Fruit fly (Drosophila melanogaster) whole organism, embryonic: ENCODE results near the gene HDAC3.

ENCODE experiments used
- Abd-B ChIP-seq: fragments of 200-800 bp; sonication (Bioruptor generic); optimal IDR thresholded peaks from 2 replicates; lab custom pipeline; 2018; ENCODE audit warnings: missing biosample characterization, mild to moderate bottlenecking, missing genetic modification characterization, moderate library complexity
- Asciz ChIP-seq: fragments of 200-800 bp; sonication (Bioruptor generic); optimal IDR thresholded peaks from 2 replicates; lab custom pipeline; 2017; ENCODE audit warnings: missing biosample characterization, mild to moderate bottlenecking, missing genetic modification characterization, missing genetic modification reagents
- Atf6 ChIP-seq: fragments of 200-800 bp; sonication (Bioruptor generic); IDR thresholded peaks from 2 replicates; pipeline ENCODE4 v1.3.6; 2022; ENCODE audit warnings: missing biosample characterization, missing genetic modification characterization
- CG10959 ChIP-seq: fragments of 200-800 bp; sonication (Bioruptor generic); IDR thresholded peaks from 2 replicates; pipeline ENCODE4 v1.3.6; 2022; ENCODE audit warnings: missing biosample characterization, missing genetic modification characterization
- CG13123 ChIP-seq: fragments of 200-800 bp; sonication (Bioruptor generic); optimal IDR thresholded peaks from 2 replicates; lab custom pipeline; 2016; ENCODE audit warnings: missing biosample characterization, missing genetic modification characterization
- CG13894 ChIP-seq: fragments of 200-800 bp; sonication (Bioruptor generic); optimal IDR thresholded peaks from 3 replicates; lab custom pipeline; 2018; ENCODE audit warnings: missing biosample characterization, mild to moderate bottlenecking, missing genetic modification characterization, moderate library complexity
- CG15601 ChIP-seq: fragments of 200-800 bp; sonication (Bioruptor generic); optimal IDR thresholded peaks from 3 replicates; lab custom pipeline; 2019; ENCODE audit warnings: missing biosample characterization, mild to moderate bottlenecking, missing genetic modification characterization, moderate library complexity
- CG16813 ChIP-seq: fragments of 200-800 bp; sonication (Bioruptor generic); IDR thresholded peaks from 3 replicates; pipeline ENCODE4 v1.3.6; 2022; ENCODE audit warnings: missing biosample characterization, missing genetic modification characterization; ENCODE audit not compliant: partially characterized antibody
- CG17359 ChIP-seq: fragments of 200-800 bp; sonication (Bioruptor generic); optimal IDR thresholded peaks from 3 replicates; lab custom pipeline; 2018; ENCODE audit warnings: missing biosample characterization, mild to moderate bottlenecking, missing genetic modification characterization, moderate library complexity
- CG17361 ChIP-seq: fragments of 200-800 bp; sonication (Bioruptor generic); IDR thresholded peaks from 3 replicates; pipeline ENCODE4 v1.3.6; 2022; ENCODE audit warnings: missing biosample characterization, missing genetic modification characterization
- CG17912 ChIP-seq: fragments of 200-800 bp; sonication (Bioruptor generic); optimal IDR thresholded peaks from 2 replicates; lab custom pipeline; 2018; ENCODE audit warnings: missing biosample characterization, mild to moderate bottlenecking, missing genetic modification characterization
- CG30020 ChIP-seq: fragments of 200-800 bp; optimal IDR thresholded peaks from 2 replicates; lab custom pipeline; 2019; ENCODE audit warnings: missing biosample characterization, mild to moderate bottlenecking, missing genetic modification characterization, moderate library complexity
- CG31388 ChIP-seq: fragments of 200-800 bp; sonication (Bioruptor generic); optimal IDR thresholded peaks from 2 replicates; lab custom pipeline; 2016; ENCODE audit warnings: missing biosample characterization, missing genetic modification characterization
- CG32532 ChIP-seq: fragments of 200-800 bp; sonication (Bioruptor generic); IDR thresholded peaks from 2 replicates; pipeline ENCODE4 v1.3.6; 2022; ENCODE audit warnings: missing biosample characterization, missing genetic modification characterization
- CG3838 ChIP-seq: fragments of 200-800 bp; sonication (Bioruptor generic); optimal IDR thresholded peaks from 3 replicates; lab custom pipeline; 2016; ENCODE audit warnings: missing biosample characterization, missing genetic modification characterization
- CG7556 ChIP-seq: fragments of 200-800 bp; sonication (Bioruptor generic); optimal IDR thresholded peaks from 2 replicates; lab custom pipeline; 2017; ENCODE audit warnings: missing biosample characterization, mild to moderate bottlenecking, missing genetic modification characterization
- CG9817 ChIP-seq: fragments of 200-800 bp; sonication (Bioruptor generic); optimal IDR thresholded peaks from 2 replicates; lab custom pipeline; 2018; ENCODE audit warnings: missing biosample characterization, mild to moderate bottlenecking, missing genetic modification characterization, moderate library complexity
- CkIIα-i1 ChIP-seq: fragments of 200-800 bp; sonication (Bioruptor generic); IDR thresholded peaks from 2 replicates; pipeline ENCODE4 v1.3.6; 2022; ENCODE audit warnings: missing biosample characterization, missing genetic modification characterization
- H15 ChIP-seq: fragments of 200-800 bp; sonication (Bioruptor generic); IDR thresholded peaks from 3 replicates; pipeline ENCODE4 v1.3.6; 2022; ENCODE audit warnings: missing biosample characterization, missing genetic modification characterization
- HLHmδ ChIP-seq: fragments of 200-800 bp; sonication (Bioruptor generic); optimal IDR thresholded peaks from 2 replicates; lab custom pipeline; 2018; ENCODE audit warnings: missing biosample characterization, mild to moderate bottlenecking, missing genetic modification characterization, moderate library complexity
- Hmx ChIP-seq: fragments of 200-800 bp; sonication (Bioruptor generic); optimal IDR thresholded peaks from 2 replicates; lab custom pipeline; 2016; ENCODE audit warnings: missing biosample characterization, missing genetic modification characterization
- Hr51 ChIP-seq, 2 experiments: fragments of 200-800 bp; sonication (Bioruptor generic); optimal IDR thresholded peaks; 2 replicates in 1 of 2; 3 replicates in 1 of 2; lab custom pipeline; 2016 to 2018; ENCODE audit warnings: missing biosample characterization in 2 of 2, missing genetic modification characterization in 2 of 2, mild to moderate bottlenecking in 1 of 2, moderate library complexity in 1 of 2
- MBD-R2 ChIP-seq: fragments of 200-800 bp; sonication (Bioruptor generic); IDR thresholded peaks from 2 replicates; pipeline ENCODE4 v1.3.6; 2022; ENCODE audit warnings: missing biosample characterization, missing genetic modification characterization
- Mad ChIP-seq: fragments of 200-800 bp; sonication (Bioruptor generic); optimal IDR thresholded peaks from 2 replicates; lab custom pipeline; 2016; ENCODE audit warnings: missing biosample characterization, missing genetic modification characterization
- Meics ChIP-seq: fragments of 200-800 bp; sonication (Bioruptor generic); optimal IDR thresholded peaks from 2 replicates; lab custom pipeline; 2017; ENCODE audit warnings: missing biosample characterization, mild to moderate bottlenecking, missing genetic modification characterization
- NC2β ChIP-seq: fragments of 200-800 bp; sonication (Bioruptor generic); optimal IDR thresholded peaks from 2 replicates; lab custom pipeline; 2016; ENCODE audit warnings: missing biosample characterization, missing genetic modification characterization
- Sox102F ChIP-seq: fragments of 200-800 bp; sonication (Bioruptor generic); optimal IDR thresholded peaks from 2 replicates; lab custom pipeline; 2018; ENCODE audit warnings: missing biosample characterization, mild to moderate bottlenecking, missing genetic modification characterization, moderate library complexity
- Sry-β ChIP-seq: fragments of 200-800 bp; sonication (Bioruptor generic); optimal IDR thresholded peaks from 2 replicates; lab custom pipeline; 2018; ENCODE audit warnings: missing biosample characterization, mild to moderate bottlenecking, missing genetic modification characterization, moderate library complexity
- Vsx1 ChIP-seq: fragments of 200-800 bp; sonication (Bioruptor generic); optimal IDR thresholded peaks from 2 replicates; lab custom pipeline; 2017; ENCODE audit warnings: missing biosample characterization, mild to moderate bottlenecking, missing genetic modification characterization, missing genetic modification reagents
- Xrp1 ChIP-seq: fragments of 200-800 bp; sonication (Bioruptor generic); IDR thresholded peaks from 2 replicates; pipeline ENCODE4 v1.3.6; 2022; ENCODE audit warnings: missing biosample characterization, missing genetic modification characterization
- YL-1 ChIP-seq: fragments of 200-800 bp; sonication (Bioruptor generic); optimal IDR thresholded peaks from 3 replicates; lab custom pipeline; 2017; ENCODE audit warnings: missing biosample characterization, mild to moderate bottlenecking, missing genetic modification characterization
- abd-A ChIP-seq: fragments of 200-800 bp; sonication (Bioruptor generic); optimal IDR thresholded peaks from 3 replicates; lab custom pipeline; 2019; ENCODE audit warnings: missing biosample characterization, mild to moderate bottlenecking, missing genetic modification characterization, moderate library complexity
- ash1 ChIP-seq: fragments of 200-800 bp; sonication (Bioruptor generic); optimal IDR thresholded peaks from 2 replicates; lab custom pipeline; 2018; ENCODE audit warnings: missing biosample characterization, mild to moderate bottlenecking, missing genetic modification characterization
- chinmo ChIP-seq: fragments of 200-800 bp; sonication (Bioruptor generic); IDR thresholded peaks from 4 replicates; pipeline ENCODE4 v1.3.6; 2022; ENCODE audit warnings: missing biosample characterization, missing genetic modification characterization; ENCODE audit not compliant: partially characterized antibody
- chm ChIP-seq: fragments of 200-800 bp; sonication (Bioruptor generic); IDR thresholded peaks from 2 replicates; pipeline ENCODE4 v1.3.6; 2022; ENCODE audit warnings: missing biosample characterization, missing genetic modification characterization
- chn ChIP-seq: fragments of 200-800 bp; sonication (Bioruptor generic); optimal IDR thresholded peaks from 2 replicates; lab custom pipeline; 2016; ENCODE audit warnings: missing biosample characterization, missing genetic modification characterization
- corto ChIP-seq: fragments of 200-800 bp; sonication (Bioruptor generic); optimal IDR thresholded peaks from 2 replicates; lab custom pipeline; 2016; ENCODE audit warnings: missing biosample characterization, mild to moderate bottlenecking, missing genetic modification characterization, moderate library complexity
- fru ChIP-seq: fragments of >200 bp; optimal IDR thresholded peaks from 2 replicates; lab custom pipeline; 2017
- grau ChIP-seq: fragments of 200-800 bp; optimal IDR thresholded peaks from 3 replicates; lab custom pipeline; 2019; ENCODE audit warnings: missing biosample characterization, mild to moderate bottlenecking, missing genetic modification characterization, moderate library complexity
- gsb-n ChIP-seq: fragments of 200-800 bp; sonication (Bioruptor generic); optimal IDR thresholded peaks from 3 replicates; lab custom pipeline; 2018; ENCODE audit warnings: missing biosample characterization, mild to moderate bottlenecking, missing genetic modification characterization
- hb ChIP-seq: fragments of 200-800 bp; sonication (Bioruptor generic); IDR thresholded peaks from 3 replicates; pipeline ENCODE4 v1.3.6; 2022; ENCODE audit warnings: missing biosample characterization, missing genetic modification characterization; ENCODE audit not compliant: partially characterized antibody
- insv ChIP-seq, 2 experiments: fragments of 200-800 bp; sonication (Bioruptor generic); optimal IDR thresholded peaks; 3 replicates each; lab custom pipeline; 2016 to 2018; ENCODE audit warnings: missing biosample characterization in 2 of 2, missing genetic modification characterization in 2 of 2
- jigr1 ChIP-seq: fragments of 200-800 bp; sonication (Bioruptor generic); IDR thresholded peaks from 3 replicates; pipeline ENCODE4 v1.3.6; 2022; ENCODE audit warnings: missing biosample characterization, missing genetic modification characterization
- jing ChIP-seq: fragments of 200-800 bp; sonication (Bioruptor generic); optimal IDR thresholded peaks from 2 replicates; lab custom pipeline; 2018; ENCODE audit warnings: missing biosample characterization, mild to moderate bottlenecking, missing genetic modification characterization
- lbe ChIP-seq: fragments of 200-800 bp; sonication (Bioruptor generic); optimal IDR thresholded peaks from 2 replicates; lab custom pipeline; 2016; ENCODE audit warnings: missing biosample characterization, mild to moderate bottlenecking, missing genetic modification characterization
- pros ChIP-seq: fragments of 200-800 bp; sonication (Bioruptor generic); optimal IDR thresholded peaks from 3 replicates; lab custom pipeline; 2019; ENCODE audit warnings: missing biosample characterization, mild to moderate bottlenecking, missing genetic modification characterization, moderate library complexity
- rib ChIP-seq: fragments of 200-800 bp; sonication (Bioruptor generic); IDR thresholded peaks from 2 replicates; pipeline ENCODE4 v1.3.6; 2022; ENCODE audit warnings: missing biosample characterization, missing genetic modification characterization
- run ChIP-seq: fragments of 200-800 bp; sonication (Bioruptor generic); optimal IDR thresholded peaks from 3 replicates; lab custom pipeline; 2018; ENCODE audit warnings: missing biosample characterization, mild to moderate bottlenecking, missing genetic modification characterization
- tgo ChIP-seq: fragments of 200-800 bp; sonication (Bioruptor generic); IDR thresholded peaks from 3 replicates; pipeline ENCODE4 v1.3.6; 2022; ENCODE audit warnings: missing biosample characterization, missing genetic modification characterization
- ttk ChIP-seq: fragments of 200-800 bp; sonication (Bioruptor generic); IDR thresholded peaks from 2 replicates; pipeline ENCODE4 v2.1.2; 2022; ENCODE audit warnings: missing biosample characterization, missing genetic modification characterization
- tx ChIP-seq: fragments of 200-800 bp; sonication (Bioruptor generic); optimal IDR thresholded peaks from 2 replicates; lab custom pipeline; 2016; ENCODE audit warnings: missing biosample characterization, missing genetic modification characterization

The HDAC3 gene

dm6 chr3R:5474551-5474950 lies at the start of gene HDAC3, which contains the start of the genes CG45100 and Hcs (continued):
- TF ChIP-seq Sox102F (GFP tag; lab: Kevin White, UChicago) (no peak), CG13894 (tag; lab: Kevin White, UChicago) (no peak), corto (GFP tag; lab: Kevin White, UChicago) (no peak), gsb-n (tag; lab: Kevin White, UChicago) (no peak), chinmo (GFP tag; lab: Robert Waterston, UW) (peak; percentile 52; the same call in 1 of the 4 replicates), Sry-β (GFP tag; lab: Kevin White, UChicago) (peak; percentile 100), Meics (no peak), grau (tag; lab: Kevin White, UChicago) (no peak), CG3838 (GFP tag; lab: Kevin White, UChicago) (no peak), abd-A (tag; lab: Kevin White, UChicago) (no peak), CG16813 (GFP tag; lab: Robert Waterston, UW) (peak; percentile 90), NC2β (peak; percentile 28), CG13123 (GFP tag; lab: Kevin White, UChicago) (no peak), CG31388 (GFP tag; lab: Kevin White, UChicago) (no peak), fru (no peak), Atf6 (no peak), Abd-B (GFP tag; lab: Kevin White, UChicago) (peak; percentile 75), CG17359 (tag; lab: Kevin White, UChicago) (no peak), jigr1 (GFP tag; lab: Robert Waterston, UW) (no peak), Asciz (GFP tag; lab: Kevin White, UChicago) (no peak), ash1 (no peak), CG9817 (tag; lab: Kevin White, UChicago) (peak; percentile 61), MBD-R2 (GFP tag; lab: Robert Waterston, UW) (peak; percentile 95), run (tag; lab: Kevin White, UChicago) (no peak), CG32532 (GFP tag; lab: Robert Waterston, UW) (peak; percentile 67), CG30020 (tag; lab: Kevin White, UChicago) (peak; percentile 33), Xrp1 (GFP tag; lab: Robert Waterston, UW) (peak; percentile 40), CkIIα-i1 (GFP tag; lab: Robert Waterston, UW) (no peak), hb (GFP tag; lab: Robert Waterston, UW) (peak; percentile 87), rib (GFP tag; lab: Robert Waterston, UW) (0 out of 2 replicates have a peak, but pooled peaks have one; percentile 41), CG15601 (tag; lab: Kevin White, UChicago) (no peak), jing (GFP tag; lab: Kevin White, UChicago) (no peak), HLHmδ (GFP tag; lab: Kevin White, UChicago) (no peak), Vsx1 (GFP tag; lab: Kevin White, UChicago) (no peak), insv (GFP tag; optimal IDR thresholded peaks at IDR 0.05; lab: Kevin White, UChicago) (peak; percentile 67 to 97), Mad (GFP tag; lab: Kevin White, UChicago) (peak; percentile 50), CG17912 (GFP tag; lab: Kevin White, UChicago) (no peak), tgo (peak; percentile 20; the same call in 1 of the 3 replicates), Hr51 (GFP tag; optimal IDR thresholded peaks at IDR 0.05; lab: Kevin White, UChicago) (peak in 1 of 2 experiments; percentile 55), pros (no peak), Hmx (GFP tag; lab: Kevin White, UChicago) (no peak), chm (no peak), H15 (no peak), YL-1 (GFP tag; lab: Kevin White, UChicago) (peak; percentile 44), CG10959 (no peak), ttk (GFP tag; lab: Robert Waterston, UW) (no peak), tx (GFP tag; lab: Kevin White, UChicago) (peak; percentile 33), lbe (GFP tag; lab: Kevin White, UChicago) (no peak), CG17361 (GFP tag; lab: Robert Waterston, UW) (no peak; the same call in 2 of the 3 replicates), CG7556 (GFP tag; lab: Kevin White, UChicago) (no peak), chn (peak; percentile 38)
